Fruit fly (Drosophila melanogaster): ENCODE data around the gene CG3457.

The CG3457 gene

DNA sequence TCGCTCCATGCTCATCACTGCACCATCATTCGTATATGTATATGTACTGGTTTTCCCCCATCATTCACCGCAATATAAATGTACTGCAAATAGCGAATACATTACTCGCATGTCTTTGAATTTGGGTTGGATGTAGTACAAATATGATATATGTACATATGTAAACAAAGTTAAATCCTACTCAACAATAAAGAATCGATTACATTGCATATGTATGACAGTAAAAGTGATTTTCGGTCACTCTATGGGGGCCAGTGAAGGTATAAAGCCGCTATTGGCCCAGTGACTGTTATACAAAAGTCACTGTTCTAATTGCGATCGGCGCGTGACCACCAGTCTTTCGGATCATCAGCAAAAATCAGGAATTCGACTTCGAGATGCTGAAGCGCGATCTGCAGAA, at the start of gene CG3457:
CG3457 (plus strand) TSS at position 301 of the 400 bp plus-strand sequence.
- TF ChIP-seq Sp1 (GFP tag; optimal IDR thresholded peaks at IDR 0.05) (no peak), HLH106 (tag; optimal IDR thresholded peaks at IDR 0.05) (no peak), foxo (GFP tag; optimal IDR thresholded peaks at IDR 0.05) (no peak), woc (GFP tag; optimal IDR thresholded peaks at IDR 0.05) (no peak), brk (GFP tag; optimal IDR thresholded peaks at IDR 0.05) (no peak), Myc (optimal IDR thresholded peaks at IDR 0.05) (no peak), sv (GFP tag; optimal IDR thresholded peaks at IDR 0.05) (no peak), Hr83 (GFP tag; optimal IDR thresholded peaks at IDR 0.05; ENCODE audit: poor library complexity, severe bottlenecking) (no peak), Dif (GFP tag; optimal IDR thresholded peaks at IDR 0.05; ENCODE audit: partially characterized antibody) (no peak), CG32264 (GFP tag; optimal IDR thresholded peaks at IDR 0.05) (no peak), Vsx2 (GFP tag; optimal IDR thresholded peaks at IDR 0.05; ENCODE audit: partially characterized antibody) (no peak), sage (GFP tag; optimal IDR thresholded peaks at IDR 0.05) (no peak), dmrt93B (GFP tag; optimal IDR thresholded peaks at IDR 0.05) (no peak), CG9705 (GFP tag; optimal IDR thresholded peaks at IDR 0.05) (no peak), GATAd (GFP tag; optimal IDR thresholded peaks at IDR 0.05) (no peak), Hr78 (GFP tag; optimal IDR thresholded peaks at IDR 0.05) (no peak)

DNA sequence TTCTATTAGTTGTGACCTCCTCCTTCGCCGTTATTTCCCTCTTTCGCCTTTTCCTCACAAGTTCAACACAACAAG, 49.4 kb upstream of the CG3457 start, which contains the start of gene ph-p:
ph-p (minus strand) TSS at position 30 of the 75 bp plus-strand sequence.
- TF ChIP-seq GATAd (GFP tag; optimal IDR thresholded peaks at IDR 0.05) (no peak), pan (optimal IDR thresholded peaks at IDR 0.05) (no peak), ey (GFP tag; optimal IDR thresholded peaks at IDR 0.05) (no peak), Sp1 (GFP tag; optimal IDR thresholded peaks at IDR 0.05) (no peak), dl (GFP tag; optimal IDR thresholded peaks at IDR 0.05; ENCODE audit: insufficient read depth in 1 of 2, partially characterized antibody in 2 of 2) (no peak), CrebA (GFP tag; optimal IDR thresholded peaks at IDR 0.05; ENCODE audit: borderline replicate concordance) (no peak), br (GFP tag; optimal IDR thresholded peaks at IDR 0.05) (no peak), dmrt93B (GFP tag; optimal IDR thresholded peaks at IDR 0.05) (no peak), foxo (GFP tag; optimal IDR thresholded peaks at IDR 0.05) (no peak), Hnf4 (GFP tag; optimal IDR thresholded peaks at IDR 0.05) (no peak), CG32264 (GFP tag; optimal IDR thresholded peaks at IDR 0.05) (no peak), sage (GFP tag; optimal IDR thresholded peaks at IDR 0.05) (no peak), fru (GFP tag; optimal IDR thresholded peaks at IDR 0.05) (no peak), Mio (GFP tag; optimal IDR thresholded peaks at IDR 0.05) (no peak), Vsx2 (GFP tag; optimal IDR thresholded peaks at IDR 0.05; ENCODE audit: partially characterized antibody) (no peak), Rel (GFP tag; optimal IDR thresholded peaks at IDR 0.05) (no peak), Rel (tag; optimal IDR thresholded peaks at IDR 0.05) (no peak), Dfd (GFP tag; optimal IDR thresholded peaks at IDR 0.05) (no peak)

DNA sequence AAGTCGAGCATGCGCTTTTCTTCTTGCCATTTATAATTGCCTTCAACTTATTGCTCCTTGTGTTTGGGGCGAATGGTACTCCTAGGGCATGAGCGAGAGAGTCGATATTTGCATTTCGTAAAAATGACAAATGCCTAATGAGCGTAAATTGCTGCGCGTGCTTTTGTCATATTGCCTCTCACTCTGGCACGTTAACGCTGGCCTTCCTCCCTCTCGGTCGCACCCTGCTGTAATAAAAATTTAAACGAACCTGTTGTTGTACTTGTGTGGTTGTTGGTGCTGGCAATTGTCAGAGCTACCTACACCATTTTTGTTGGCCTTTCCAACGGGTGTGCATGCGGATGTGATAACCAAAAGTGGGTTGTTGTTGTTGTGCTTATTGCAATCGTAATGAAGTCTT, 49.2 kb upstream of the CG3457 start:
- TF ChIP-seq psq (GFP tag; optimal IDR thresholded peaks at IDR 0.05): no peak
- TF ChIP-seq Abd-B (GFP tag; optimal IDR thresholded peaks at IDR 0.05): no peak
- no peak for TF ChIP-seq brk (GFP tag; optimal IDR thresholded peaks at IDR 0.05)
- TF ChIP-seq rgr (GFP tag; optimal IDR thresholded peaks at IDR 0.05): no peak

DNA sequence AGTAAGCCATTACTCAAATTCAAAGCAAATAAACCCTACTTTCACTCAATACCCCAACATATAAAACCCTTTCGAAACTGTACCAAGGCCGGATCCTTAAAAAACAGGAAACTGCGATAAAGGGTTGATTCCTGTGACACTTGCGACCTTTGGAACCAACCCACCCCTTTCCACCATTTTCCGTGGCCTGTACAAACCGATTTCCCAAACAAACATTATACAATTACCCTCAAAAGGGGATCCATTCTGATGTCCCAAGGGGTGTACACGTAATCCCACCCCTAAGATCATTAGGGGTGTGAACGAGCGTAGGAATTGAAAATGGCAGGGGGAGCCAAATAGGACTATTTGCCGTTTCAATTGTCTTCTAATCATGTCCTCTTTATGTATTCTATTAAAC, 48.0 kb upstream of the CG3457 start:
- TF ChIP-seq GATAd (GFP tag; optimal IDR thresholded peaks at IDR 0.05): no peak
- TF ChIP-seq CG32264 (GFP tag; optimal IDR thresholded peaks at IDR 0.05): no peak
- TF ChIP-seq Abd-B (GFP tag; optimal IDR thresholded peaks at IDR 0.05): no peak
- TF ChIP-seq br (GFP tag; optimal IDR thresholded peaks at IDR 0.05): no peak
- TF ChIP-seq Mio (GFP tag; optimal IDR thresholded peaks at IDR 0.05): no peak
- TF ChIP-seq Hr83 (GFP tag; optimal IDR thresholded peaks at IDR 0.05; ENCODE audit: poor library complexity, severe bottlenecking): no peak
- no peak for TF ChIP-seq jim (GFP tag; optimal IDR thresholded peaks at IDR 0.05)
- no peak for TF ChIP-seq Hr78 (GFP tag; optimal IDR thresholded peaks at IDR 0.05)
- TF ChIP-seq Jra (GFP tag; optimal IDR thresholded peaks at IDR 0.05): no peak
- no peak for TF ChIP-seq Dif (GFP tag; optimal IDR thresholded peaks at IDR 0.05; ENCODE audit: partially characterized antibody)
- no peak for TF ChIP-seq rgr (GFP tag; optimal IDR thresholded peaks at IDR 0.05)
- TF ChIP-seq brk (GFP tag; optimal IDR thresholded peaks at IDR 0.05): no peak
- TF ChIP-seq foxo (GFP tag; optimal IDR thresholded peaks at IDR 0.05): no peak
- no peak for TF ChIP-seq dl (GFP tag; optimal IDR thresholded peaks at IDR 0.05; ENCODE audit: insufficient read depth in 1 of 2, partially characterized antibody in 2 of 2)
- no peak for TF ChIP-seq usp (GFP tag; optimal IDR thresholded peaks at IDR 0.05)

DNA sequence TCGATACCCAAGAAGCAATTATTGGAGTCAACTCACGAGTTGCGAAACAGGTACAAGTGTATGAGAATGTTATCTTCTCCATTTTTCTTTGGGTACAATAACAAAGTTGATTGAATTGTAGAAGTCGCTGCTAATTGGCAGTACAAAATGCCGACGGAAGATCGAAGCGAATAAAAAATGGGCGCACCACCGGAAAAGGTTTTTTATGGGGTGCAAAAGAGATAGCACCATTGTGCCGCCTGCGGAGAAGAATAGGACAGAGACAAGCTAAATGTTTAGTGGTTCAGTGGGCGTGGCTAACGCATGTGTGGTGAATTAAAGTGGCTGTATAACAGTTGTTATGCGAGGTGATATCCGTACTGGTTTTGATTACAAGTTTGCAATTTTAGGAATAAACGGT, 47.1 kb upstream of the CG3457 start:
- TF ChIP-seq Hr83 (GFP tag; optimal IDR thresholded peaks at IDR 0.05; ENCODE audit: poor library complexity, severe bottlenecking): peak; percentile 44
- TF ChIP-seq ey (GFP tag; optimal IDR thresholded peaks at IDR 0.05): no peak
- peak; percentile 25 for TF ChIP-seq Sp1 (GFP tag; optimal IDR thresholded peaks at IDR 0.05)
- no peak for TF ChIP-seq dsf (GFP tag; optimal IDR thresholded peaks at IDR 0.05; ENCODE audit: borderline replicate concordance)
- peak; percentile 2 for TF ChIP-seq br (GFP tag; optimal IDR thresholded peaks at IDR 0.05)
- TF ChIP-seq CG9705 (GFP tag; optimal IDR thresholded peaks at IDR 0.05): peak; percentile 28
- peak; percentile 12 for TF ChIP-seq rgr (GFP tag; optimal IDR thresholded peaks at IDR 0.05)
